Worm (Caenorhabditis elegans) whole organism, L4/young adult: ENCODE measurements around the gene lact-3.

ENCODE experiments used
- W03F9.2 ChIP-seq: fragments of 150-350 bp; optimal IDR thresholded peaks from 2 replicates; lab custom pipeline; 2014; ENCODE audit warnings: missing biosample characterization, missing genetic modification characterization
- dao-5 ChIP-seq: sonication (generic microtip); optimal IDR thresholded peaks from 2 replicates; lab custom pipeline; 2016; ENCODE audit warnings: missing genotype, missing genetic modification characterization, moderate library complexity, missing compliant biosample characterization
- him-1 ChIP-seq: sonication (generic microtip); optimal IDR thresholded peaks from 2 replicates; lab custom pipeline; 2016; ENCODE audit warnings: missing genotype, missing genetic modification reagents, missing genetic modification characterization, missing compliant biosample characterization

DNA sequence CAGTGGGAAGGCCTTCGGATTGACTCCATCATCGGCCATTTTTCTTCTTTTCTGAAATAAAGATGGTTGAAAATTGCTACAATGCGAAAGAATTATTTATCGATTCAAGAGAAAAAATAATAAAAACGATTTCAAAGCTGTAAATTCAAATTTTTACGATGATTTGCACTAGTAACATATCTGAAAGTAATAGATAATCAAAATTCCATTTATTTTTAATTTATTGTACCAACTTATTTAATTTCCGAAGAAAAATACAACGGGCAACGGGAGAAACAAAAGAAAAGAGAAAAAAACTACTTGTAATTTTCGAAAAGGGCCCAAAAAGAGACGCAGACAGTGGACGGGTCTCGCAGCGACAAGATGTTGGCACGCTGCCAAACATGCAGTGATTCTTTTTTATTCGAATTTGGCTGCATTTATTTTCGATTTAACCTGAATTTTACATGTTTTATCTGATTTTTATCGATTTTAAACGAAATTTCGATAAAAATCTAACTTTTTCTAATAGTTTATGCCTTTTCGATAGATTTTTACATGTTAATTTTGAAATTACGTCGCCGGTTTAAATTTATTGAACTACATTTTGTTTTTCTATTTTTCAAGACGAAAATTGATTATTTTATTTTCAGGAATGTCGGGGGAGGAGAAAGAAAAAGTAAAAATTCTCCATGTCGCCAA lies 1.2 kb upstream of the lact-3 start, which contains the start of the genes snu-13 and rsp-7:
- TF ChIP-seq him-1 (tag; lab: Kevin White, UChicago) (no peak), W03F9.2 (tag; lab: Kevin White, UChicago) (peak; percentile 90), dao-5 (tag; lab: Kevin White, UChicago) (no peak)
